Worm (Caenorhabditis elegans): ENCODE measurements around the gene Y49F6A.11.

The Y49F6A.11 gene

DNA sequence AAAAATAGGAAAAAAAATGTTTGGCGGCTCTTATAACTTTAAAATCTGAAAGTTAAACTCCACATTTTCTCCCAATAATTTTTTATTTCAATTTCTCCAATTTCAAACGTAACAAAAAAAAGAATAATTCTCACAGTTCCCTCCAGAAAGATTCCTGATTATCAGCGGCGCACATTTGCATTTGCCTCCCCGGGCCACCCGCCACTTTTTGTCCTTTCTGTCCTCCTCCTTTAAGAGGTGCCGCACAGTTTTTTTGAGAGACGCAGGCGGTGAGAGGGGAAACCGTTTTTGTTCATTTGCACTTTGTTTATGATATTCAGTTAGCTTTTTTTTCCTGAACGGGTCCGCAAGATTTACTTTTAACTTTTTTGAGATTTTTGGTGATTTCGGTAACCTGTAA is 22.2 kb upstream of the Y49F6A.11 start:
- TF ChIP-seq sea-1 (GFP tag; conservative IDR thresholded peaks at IDR 0.05) = no peak
- no peak for TF ChIP-seq ceh-36 (tag; optimal IDR thresholded peaks at IDR 0.05)
- TF ChIP-seq scrt-1 (GFP tag; IDR thresholded peaks at IDR 0.05) = no peak
- TF ChIP-seq hnd-1 (tag; optimal IDR thresholded peaks at IDR 0.05) = no peak
- TF ChIP-seq pes-1 (GFP tag; IDR thresholded peaks at IDR 0.05) = no peak

DNA sequence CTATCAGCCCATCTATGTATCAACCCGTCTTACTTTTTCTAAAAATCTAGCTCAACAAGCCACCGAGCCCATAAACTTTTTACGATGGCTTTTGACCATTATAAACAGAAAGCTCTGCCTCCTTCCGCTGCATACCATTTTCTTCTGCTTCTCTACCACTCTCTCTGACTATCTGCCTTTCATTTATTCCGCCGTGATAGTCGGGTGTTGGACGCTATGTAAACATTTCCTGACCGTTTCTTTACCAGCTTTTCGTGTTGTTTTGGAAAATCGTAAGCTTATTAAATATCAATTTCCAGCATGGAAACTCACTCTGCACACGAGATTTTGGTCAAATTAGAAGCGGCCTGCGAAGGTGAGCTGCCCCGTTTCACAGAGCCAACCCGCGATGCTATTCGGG is 18.9 kb upstream of the Y49F6A.11 start, which contains the start of gene F40E12.1:
TSS of gene F40E12.1 (plus strand) at position 301 of the 400 bp plus-strand sequence.
- TF ChIP-seq tra-4 (tag; optimal IDR thresholded peaks at IDR 0.05) = no peak
- no peak for TF ChIP-seq ama-1 (optimal IDR thresholded peaks at IDR 0.05)
- TF ChIP-seq scrt-1 (GFP tag; IDR thresholded peaks at IDR 0.05) = no peak
- TF ChIP-seq tbx-11 (GFP tag; IDR thresholded peaks at IDR 0.05) = no peak
- no peak for TF ChIP-seq ceh-13 (GFP tag; optimal IDR thresholded peaks at IDR 0.05)
- no peak for TF ChIP-seq ets-7 (tag; optimal IDR thresholded peaks at IDR 0.05)
- TF ChIP-seq pes-1 (GFP tag; IDR thresholded peaks at IDR 0.05) = no peak
- no peak for TF ChIP-seq hmg-4 (GFP tag; optimal IDR thresholded peaks at IDR 0.05)
- no peak for TF ChIP-seq hnd-1 (tag; optimal IDR thresholded peaks at IDR 0.05)
- TF ChIP-seq tbx-37 (GFP tag; conservative IDR thresholded peaks at IDR 0.05) = no peak
- TF ChIP-seq ceh-36 (tag; optimal IDR thresholded peaks at IDR 0.05) = no peak
- TF ChIP-seq hmbx-1 (tag; optimal IDR thresholded peaks at IDR 0.05) = no peak
- TF ChIP-seq flt-1 (GFP tag; IDR thresholded peaks at IDR 0.05) = no peak
- TF ChIP-seq B0310.2 (tag; optimal IDR thresholded peaks at IDR 0.05) = no peak
- no peak for TF ChIP-seq sea-1 (GFP tag; conservative IDR thresholded peaks at IDR 0.05)
- TF ChIP-seq aly-1 (tag; optimal IDR thresholded peaks at IDR 0.05) = no peak
- TF ChIP-seq F13C5.2 (tag; optimal IDR thresholded peaks at IDR 0.05) = no peak

DNA sequence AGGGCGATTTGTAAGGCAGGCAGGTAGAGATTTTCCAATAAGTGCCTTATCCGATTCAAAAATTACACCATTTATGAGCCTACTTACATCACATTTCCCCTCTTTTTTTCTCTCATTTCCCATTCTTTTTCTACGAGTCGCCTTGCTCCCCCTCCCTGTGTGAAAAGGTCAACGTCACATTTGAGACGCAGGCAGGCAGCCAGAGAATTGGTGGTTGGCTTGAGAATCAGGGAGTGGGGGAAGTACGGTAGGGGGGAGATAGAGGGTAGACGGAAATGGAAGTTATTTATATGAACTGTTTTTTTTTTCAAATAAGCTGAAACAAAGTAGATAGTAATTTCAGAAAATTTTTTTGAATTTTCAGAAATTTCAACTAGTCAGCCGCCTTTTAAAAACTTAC is 18.0 kb upstream of the Y49F6A.11 start:
- TF ChIP-seq hnd-1 (tag; optimal IDR thresholded peaks at IDR 0.05) (no peak), flt-1 (GFP tag; IDR thresholded peaks at IDR 0.05) (no peak), pes-1 (GFP tag; IDR thresholded peaks at IDR 0.05) (no peak), ama-1 (optimal IDR thresholded peaks at IDR 0.05) (no peak), sea-1 (GFP tag; conservative IDR thresholded peaks at IDR 0.05) (no peak), F13C5.2 (tag; optimal IDR thresholded peaks at IDR 0.05) (no peak), tbx-11 (GFP tag; IDR thresholded peaks at IDR 0.05) (no peak), hmbx-1 (tag; optimal IDR thresholded peaks at IDR 0.05) (no peak), tbx-37 (GFP tag; conservative IDR thresholded peaks at IDR 0.05) (no peak), ets-7 (tag; optimal IDR thresholded peaks at IDR 0.05) (no peak), tra-4 (tag; optimal IDR thresholded peaks at IDR 0.05) (no peak), aly-1 (tag; optimal IDR thresholded peaks at IDR 0.05) (no peak), B0310.2 (tag; optimal IDR thresholded peaks at IDR 0.05) (no peak), ceh-13 (GFP tag; optimal IDR thresholded peaks at IDR 0.05) (no peak), ceh-36 (tag; optimal IDR thresholded peaks at IDR 0.05) (no peak), hmg-4 (GFP tag; optimal IDR thresholded peaks at IDR 0.05) (no peak), scrt-1 (GFP tag; IDR thresholded peaks at IDR 0.05) (no peak)

DNA sequence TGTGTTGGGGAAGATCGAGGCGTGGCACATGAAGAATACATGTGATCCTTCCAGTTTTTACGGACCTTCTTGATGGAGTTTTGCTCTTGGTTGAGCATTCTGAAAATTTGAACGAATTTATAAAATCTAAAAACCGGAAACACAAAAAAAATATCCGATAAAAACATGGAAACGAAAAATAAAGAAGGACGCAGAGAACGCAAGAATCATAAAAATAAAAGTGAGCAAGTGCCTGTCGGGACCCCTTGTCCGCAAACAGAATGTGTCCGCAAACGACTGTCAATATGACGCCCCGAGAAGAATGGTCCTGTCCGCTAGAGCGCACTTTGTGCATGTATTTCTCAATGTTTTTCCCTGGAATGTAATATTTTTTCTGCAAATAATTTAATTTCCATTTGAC is 11.1 kb upstream of the Y49F6A.11 start, which contains the start of gene Y49F6A.5:
TSS of gene Y49F6A.5 (minus strand) at position 101 of the 400 bp plus-strand sequence.
- TF ChIP-seq pes-1 (GFP tag; IDR thresholded peaks at IDR 0.05) = no peak
- no peak for TF ChIP-seq F13C5.2 (tag; optimal IDR thresholded peaks at IDR 0.05)
- no peak for TF ChIP-seq ets-7 (tag; optimal IDR thresholded peaks at IDR 0.05)
- TF ChIP-seq sea-1 (GFP tag; conservative IDR thresholded peaks at IDR 0.05) = no peak
- no peak for TF ChIP-seq flt-1 (GFP tag; IDR thresholded peaks at IDR 0.05)
- TF ChIP-seq tra-4 (tag; optimal IDR thresholded peaks at IDR 0.05) = no peak
- TF ChIP-seq aly-1 (tag; optimal IDR thresholded peaks at IDR 0.05) = no peak

DNA sequence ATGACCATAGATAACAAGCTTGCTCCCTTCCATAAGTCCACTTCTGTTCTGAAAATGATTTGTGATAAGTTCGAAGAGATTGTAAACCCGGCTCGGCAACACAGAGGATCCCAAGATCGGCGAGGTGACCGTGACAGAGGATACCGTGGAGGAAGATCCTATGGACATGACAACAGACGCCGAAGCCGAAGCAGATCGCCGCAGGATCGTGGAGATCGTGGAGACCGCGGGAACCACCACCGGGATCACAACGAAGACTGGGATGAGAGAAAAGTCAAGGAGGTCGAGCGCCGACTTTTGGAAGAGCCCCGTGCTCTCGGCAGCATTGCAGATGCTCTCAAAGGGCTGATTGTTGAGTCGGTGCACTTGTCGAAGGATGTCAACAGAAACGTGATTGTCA is 6.0 kb upstream of the Y49F6A.11 start:
- TF ChIP-seq B0310.2 (tag; optimal IDR thresholded peaks at IDR 0.05) (no peak), tbx-37 (GFP tag; conservative IDR thresholded peaks at IDR 0.05) (no peak), ets-7 (tag; optimal IDR thresholded peaks at IDR 0.05) (no peak), hmbx-1 (tag; optimal IDR thresholded peaks at IDR 0.05) (no peak), ama-1 (optimal IDR thresholded peaks at IDR 0.05) (no peak), hmg-4 (GFP tag; optimal IDR thresholded peaks at IDR 0.05) (no peak), sea-1 (GFP tag; conservative IDR thresholded peaks at IDR 0.05) (no peak), scrt-1 (GFP tag; IDR thresholded peaks at IDR 0.05) (no peak)

DNA sequence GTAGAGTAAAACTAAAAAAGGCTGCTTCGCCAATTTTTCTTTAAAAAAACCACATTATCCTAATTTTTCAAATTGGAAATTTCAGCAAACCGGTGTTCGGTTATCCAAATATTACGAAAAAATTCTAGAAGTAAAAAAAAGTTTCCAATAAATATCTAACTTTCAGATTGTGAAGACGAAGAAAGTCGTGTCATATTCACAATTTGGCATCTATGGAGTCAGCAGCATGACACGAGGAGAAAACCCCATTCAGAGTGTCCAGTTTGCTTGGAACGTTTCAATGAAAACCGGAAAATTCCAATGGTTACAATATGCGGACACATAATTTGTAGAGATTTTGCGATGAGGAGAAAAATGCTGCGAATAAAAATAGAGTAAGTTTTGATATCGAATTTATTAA is 3.3 kb downstream of the Y49F6A.11 start, which contains the start of gene Y49F6A.12:
TSS of gene Y49F6A.12 (plus strand) at position 301 of the 400 bp plus-strand sequence.
- TF ChIP-seq ama-1 (optimal IDR thresholded peaks at IDR 0.05) = no peak
- no peak for TF ChIP-seq flt-1 (GFP tag; IDR thresholded peaks at IDR 0.05)

DNA sequence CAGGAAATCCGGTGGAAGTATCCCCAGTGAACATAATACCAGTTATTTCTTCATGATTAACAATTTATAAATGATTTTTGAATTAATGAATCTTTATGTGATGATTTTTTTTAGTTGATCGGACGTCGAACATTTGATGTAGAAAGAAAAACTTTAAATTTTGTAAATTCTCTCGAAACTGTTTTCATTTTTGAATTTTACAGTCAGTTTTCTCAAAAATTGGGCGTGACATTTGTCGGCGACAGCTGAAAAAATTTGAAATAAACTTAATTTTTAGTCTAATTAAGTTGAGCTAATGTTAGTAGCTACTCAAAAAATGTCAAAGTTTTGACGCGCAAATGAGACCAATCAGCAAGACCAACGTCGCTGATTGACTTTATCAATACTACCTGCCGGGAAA is 15.2 kb downstream of the Y49F6A.11 start, which contains the start of gene srh-60:
TSS of gene srh-60 (plus strand) at position 301 of the 400 bp plus-strand sequence.
- no peak for TF ChIP-seq sea-1 (GFP tag; conservative IDR thresholded peaks at IDR 0.05)
- TF ChIP-seq pes-1 (GFP tag; IDR thresholded peaks at IDR 0.05) = no peak
- TF ChIP-seq B0310.2 (tag; optimal IDR thresholded peaks at IDR 0.05) = no peak
- TF ChIP-seq tbx-11 (GFP tag; IDR thresholded peaks at IDR 0.05) = no peak
- TF ChIP-seq hmbx-1 (tag; optimal IDR thresholded peaks at IDR 0.05) = no peak
- no peak for TF ChIP-seq tbx-37 (GFP tag; conservative IDR thresholded peaks at IDR 0.05)

DNA sequence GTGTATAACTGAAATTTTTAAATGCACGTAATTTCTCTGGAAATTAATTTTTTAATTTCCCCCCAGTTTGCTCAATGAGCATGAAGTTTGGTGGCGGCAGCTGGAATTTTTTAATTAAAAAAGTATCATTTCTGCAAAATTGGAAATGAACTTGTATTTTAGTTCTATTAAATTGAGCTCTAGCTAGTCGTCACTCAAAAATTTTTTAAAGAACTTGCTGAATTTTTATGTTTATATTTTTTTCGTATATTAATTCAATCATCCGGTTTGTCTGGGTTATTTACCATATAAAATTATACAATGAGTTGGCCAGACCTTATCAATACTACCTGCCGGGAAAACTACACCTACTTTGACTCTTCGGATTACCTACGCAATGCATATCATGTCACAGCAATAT is 16.9 kb downstream of the Y49F6A.11 start, which contains the start of gene srh-59:
TSS of gene srh-59 (plus strand) at position 301 of the 400 bp plus-strand sequence.
- TF ChIP-seq sea-1 (GFP tag; conservative IDR thresholded peaks at IDR 0.05) = no peak
- no peak for TF ChIP-seq tra-4 (tag; optimal IDR thresholded peaks at IDR 0.05)
- TF ChIP-seq tbx-11 (GFP tag; IDR thresholded peaks at IDR 0.05) = no peak
- TF ChIP-seq aly-1 (tag; optimal IDR thresholded peaks at IDR 0.05) = no peak

DNA sequence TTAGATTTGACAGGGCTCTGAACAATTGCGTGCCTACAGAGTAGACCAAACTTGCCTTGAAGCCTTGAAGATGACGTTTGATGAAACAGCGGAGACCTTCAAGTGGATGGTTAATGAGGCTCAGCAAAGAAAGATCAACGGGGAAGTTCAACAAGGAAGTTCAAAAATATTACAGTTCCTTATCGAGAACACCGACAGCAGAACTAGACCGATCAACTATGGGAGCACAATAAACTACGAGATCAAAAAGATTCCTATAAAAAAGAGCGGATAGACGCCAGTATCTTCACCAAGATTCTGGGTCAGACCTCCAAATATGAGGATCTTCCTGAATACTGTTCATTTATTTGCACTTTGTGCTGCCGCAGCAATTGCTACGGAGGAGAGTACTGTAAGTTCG is 18.9 kb downstream of the Y49F6A.11 start, which contains the start of gene clec-134:
TSS of gene clec-134 (plus strand) at position 301 of the 400 bp plus-strand sequence.
- TF ChIP-seq scrt-1 (GFP tag; IDR thresholded peaks at IDR 0.05) (no peak), tra-4 (tag; optimal IDR thresholded peaks at IDR 0.05) (no peak), hnd-1 (tag; optimal IDR thresholded peaks at IDR 0.05) (no peak), flt-1 (GFP tag; IDR thresholded peaks at IDR 0.05) (no peak), B0310.2 (tag; optimal IDR thresholded peaks at IDR 0.05) (no peak), ceh-36 (tag; optimal IDR thresholded peaks at IDR 0.05) (no peak), ets-7 (tag; optimal IDR thresholded peaks at IDR 0.05) (no peak), tbx-11 (GFP tag; IDR thresholded peaks at IDR 0.05) (no peak), tbx-37 (GFP tag; conservative IDR thresholded peaks at IDR 0.05) (no peak), aly-1 (tag; optimal IDR thresholded peaks at IDR 0.05) (no peak), pes-1 (GFP tag; IDR thresholded peaks at IDR 0.05) (no peak), F13C5.2 (tag; optimal IDR thresholded peaks at IDR 0.05) (no peak)
